Worm (Caenorhabditis elegans): ENCODE measurements around the gene F56C9.10.

Gene F56C9.10

DNA sequence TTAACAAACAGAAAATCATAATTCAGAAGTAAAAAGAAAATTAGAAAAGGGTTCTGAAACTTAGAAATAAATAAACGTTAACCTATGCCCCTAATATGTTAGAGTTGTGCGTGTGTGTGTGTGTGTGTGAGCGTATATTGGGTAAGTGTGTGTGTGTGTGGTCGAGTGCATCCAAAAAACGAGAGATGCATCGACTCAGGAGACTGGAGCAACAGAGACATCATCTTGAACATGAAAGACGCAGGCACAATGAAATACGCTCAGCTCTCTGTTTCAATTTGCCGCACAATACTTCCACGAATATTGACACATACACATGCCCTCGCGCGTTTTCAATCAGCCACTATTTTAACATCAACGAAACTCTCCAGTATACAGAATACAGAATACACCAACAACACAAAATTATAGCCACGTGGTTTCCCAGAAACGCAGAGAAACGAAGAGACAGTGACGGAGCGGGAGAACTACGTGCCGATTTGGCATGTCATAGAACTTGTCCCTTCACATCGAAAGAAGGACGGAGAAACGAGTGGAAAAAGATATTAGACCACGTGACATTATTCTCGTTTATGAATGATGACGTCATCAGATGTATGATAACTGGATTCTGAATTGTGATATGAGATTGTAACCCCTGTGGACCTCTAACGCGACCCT lies 41.2 kb upstream of the F56C9.10 start (continued):
- TF ChIP-seq somi-1 (GFP tag; optimal IDR thresholded peaks at IDR 0.05) (peak; percentile 70), sptf-2 (GFP tag; optimal IDR thresholded peaks at IDR 0.05) (no peak), die-1 (tag; optimal IDR thresholded peaks at IDR 0.05) (peak; percentile 33), snpc-4 (GFP tag; optimal IDR thresholded peaks at IDR 0.05) (no peak), snpc-4 (tag; optimal IDR thresholded peaks at IDR 0.05) (peak in 3 of 4 experiments; percentile 3 to 48 (median 21)), hsf-1 (GFP tag; IDR thresholded peaks at IDR 0.05) (peak; percentile 59; the same call in 1 of the 2 replicates), ets-4 (GFP tag; optimal IDR thresholded peaks at IDR 0.05) (peak; percentile 15), Y56A3A.18 (GFP tag; IDR thresholded peaks at IDR 0.05) (no peak), hlh-26 (GFP tag; conservative IDR thresholded peaks at IDR 0.05) (no peak), fkh-3 (tag; optimal IDR thresholded peaks at IDR 0.05) (no peak), athp-1 (tag; optimal IDR thresholded peaks at IDR 0.05) (no peak), F39B2.1 (GFP tag; IDR thresholded peaks at IDR 0.05) (no peak), ztf-22 (GFP tag; optimal IDR thresholded peaks at IDR 0.05) (no peak), tbx-9 (tag; optimal IDR thresholded peaks at IDR 0.05; ENCODE audit: borderline replicate concordance) (no peak), nhr-120 (GFP tag; IDR thresholded peaks at IDR 0.05) (no peak), cebp-1 (GFP tag; IDR thresholded peaks at IDR 0.05) (no peak), cebp-1 (tag; optimal IDR thresholded peaks at IDR 0.05) (peak; percentile 74), unc-62 (GFP tag; optimal IDR thresholded peaks at IDR 0.05) (no peak), sdz-38 (tag; optimal IDR thresholded peaks at IDR 0.05) (no peak), F33H1.4 (GFP tag; IDR thresholded peaks at IDR 0.05) (0 out of 2 replicates have a peak, but pooled peaks have one; percentile 14), lin-40 (tag; optimal IDR thresholded peaks at IDR 0.05) (peak; percentile 79), gei-17 (GFP tag; optimal IDR thresholded peaks at IDR 0.05) (peak; percentile 49), lin-54 (GFP tag; optimal IDR thresholded peaks at IDR 0.05) (peak; percentile 11), Y67H2A.10 (GFP tag; conservative IDR thresholded peaks at IDR 0.05) (no peak), madf-3 (GFP tag; IDR thresholded peaks at IDR 0.05) (no peak), ccch-3 (GFP tag; optimal IDR thresholded peaks at IDR 0.05) (no peak), let-607 (tag; optimal IDR thresholded peaks at IDR 0.05) (peak; percentile 76 to 84), pha-4 (tag; optimal IDR thresholded peaks at IDR 0.05) (no peak), B0336.3 (GFP tag; IDR thresholded peaks at IDR 0.05) (peak; percentile 64; the same call in 1 of the 2 replicates), nfya-2 (GFP tag; IDR thresholded peaks at IDR 0.05) (no peak), tlf-1 (GFP tag; optimal IDR thresholded peaks at IDR 0.05) (peak; percentile 60)

DNA sequence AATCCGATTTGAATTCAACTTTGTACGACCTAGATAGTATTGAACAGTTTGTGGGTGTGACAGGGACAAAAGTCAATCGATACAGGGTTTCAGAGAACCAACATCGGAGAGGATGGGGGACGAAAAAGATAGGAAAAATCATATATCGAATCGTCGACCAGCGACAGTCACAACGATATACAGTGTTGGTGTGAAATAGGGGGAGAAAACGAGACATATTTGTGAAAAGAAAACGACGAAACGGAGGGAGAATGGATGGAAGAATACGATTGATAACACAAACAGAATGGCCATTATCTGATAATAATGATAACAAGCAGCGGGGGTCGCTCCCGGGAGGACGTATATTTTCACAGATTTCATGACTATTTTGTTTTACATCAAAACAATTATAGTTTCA lies 40.3 kb upstream of the F56C9.10 start:
- no peak for TF ChIP-seq mxl-1 (tag; optimal IDR thresholded peaks at IDR 0.05)
- peak; percentile 55 for TF ChIP-seq ama-1 (optimal IDR thresholded peaks at IDR 0.05)
- no peak for TF ChIP-seq ama-1 (GFP tag; optimal IDR thresholded peaks at IDR 0.05)
- TF ChIP-seq nhr-80 (tag; optimal IDR thresholded peaks at IDR 0.05), result peak; percentile 77

DNA sequence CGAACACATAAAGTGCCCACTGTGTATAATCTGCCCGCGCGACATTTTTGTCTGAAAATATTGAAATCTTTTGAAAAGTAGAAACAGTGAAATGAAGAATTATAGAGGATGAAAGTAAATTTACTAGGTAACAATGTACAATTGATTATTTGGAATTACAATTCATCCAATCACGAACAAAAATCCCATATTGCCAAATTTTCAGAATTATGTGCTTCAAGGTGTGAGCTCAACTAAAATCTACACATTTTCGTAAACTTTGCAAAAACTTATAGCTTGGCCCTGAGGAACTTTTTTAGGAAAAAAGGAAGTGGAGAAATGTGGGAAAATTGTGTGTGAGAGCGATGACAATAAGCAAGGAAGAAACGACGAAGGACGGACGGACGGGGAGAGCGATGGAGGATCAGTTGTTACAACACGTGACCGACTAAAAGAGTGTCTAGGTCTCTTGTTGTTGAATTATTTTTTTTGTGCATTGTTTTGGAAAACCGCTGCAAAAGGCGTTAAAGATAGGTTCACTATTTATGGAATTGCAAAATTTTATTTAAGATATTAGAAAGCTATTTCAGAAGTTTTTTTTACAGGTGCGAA lies 39.7 kb upstream of the F56C9.10 start, which contains the start of gene mml-1:
Gene mml-1 (minus strand): TSS at position 51 of the 591 bp plus-strand sequence.
- TF ChIP-seq tbx-9 (tag; optimal IDR thresholded peaks at IDR 0.05; ENCODE audit: borderline replicate concordance) (no peak), ets-4 (GFP tag; optimal IDR thresholded peaks at IDR 0.05) (no peak), egrh-3 (GFP tag; IDR thresholded peaks at IDR 0.05) (no peak), lin-26 (GFP tag; IDR thresholded peaks at IDR 0.05) (no peak), lsy-27 (tag; optimal IDR thresholded peaks at IDR 0.05; ENCODE audit: borderline replicate concordance, insufficient read depth) (no peak), nfya-1 (tag; optimal IDR thresholded peaks at IDR 0.05; ENCODE audit: borderline replicate concordance, insufficient read depth) (no peak), F33H1.4 (GFP tag; IDR thresholded peaks at IDR 0.05) (no peak), tbp1 (GFP tag; optimal IDR thresholded peaks at IDR 0.05) (peak; percentile 6), snpc-1.3 (tag; optimal IDR thresholded peaks at IDR 0.05; ENCODE audit: insufficient read depth) (no peak), egl-18 (GFP tag; IDR thresholded peaks at IDR 0.05) (no peak), tlf-1 (GFP tag; optimal IDR thresholded peaks at IDR 0.05) (no peak), let-526 (GFP tag; IDR thresholded peaks at IDR 0.05) (no peak), aptf-3 (GFP tag; IDR thresholded peaks at IDR 0.05) (no peak), Y56A3A.18 (GFP tag; IDR thresholded peaks at IDR 0.05) (no peak), mxl-1 (tag; optimal IDR thresholded peaks at IDR 0.05) (no peak), hmg-1.2 (GFP tag; IDR thresholded peaks at IDR 0.05) (no peak), chd-7 (tag; optimal IDR thresholded peaks at IDR 0.05) (no peak), ztf-22 (GFP tag; optimal IDR thresholded peaks at IDR 0.05) (no peak)

Data from whole organism, young adult.